Worm (Caenorhabditis elegans) whole organism, L4/young adult: ENCODE results near the gene his-74.

Experiments
- W03F9.2 ChIP-seq: fragments of 150-350 bp; optimal IDR thresholded peaks from 2 replicates; lab custom pipeline; 2014; ENCODE audit warnings: missing biosample characterization, missing genetic modification characterization
- dao-5 ChIP-seq: sonication (generic microtip); optimal IDR thresholded peaks from 2 replicates; lab custom pipeline; 2016; ENCODE audit warnings: missing genotype, missing genetic modification characterization, moderate library complexity, missing compliant biosample characterization
- him-1 ChIP-seq: sonication (generic microtip); optimal IDR thresholded peaks from 2 replicates; lab custom pipeline; 2016; ENCODE audit warnings: missing genotype, missing genetic modification reagents, missing genetic modification characterization, missing compliant biosample characterization

ce11 chrV:12663386-12663785 is 3.3 kb upstream of the his-74 start:
- TF ChIP-seq W03F9.2 (tag; lab: Kevin White, UChicago) (no peak), him-1 (no peak), dao-5 (tag; lab: Kevin White, UChicago) (no peak)
